Worm (Caenorhabditis elegans) whole organism, early embryonic: ENCODE data around the gene nex-3.

ENCODE experiments used
- F13C5.2 ChIP-seq: sonication (generic microtip); optimal IDR thresholded peaks from 2 replicates; lab custom pipeline; 2017; ENCODE audit warnings: mild to moderate bottlenecking, missing genetic modification characterization, inconsistent platforms, missing compliant biosample characterization
- ama-1 ChIP-seq: fragments of 150-350 bp; optimal IDR thresholded peaks from 2 replicates; lab custom pipeline; 2014
- ceh-13 ChIP-seq: fragments of 200-800 bp; sonication (Bioruptor generic); optimal IDR thresholded peaks from 2 replicates; lab custom pipeline; 2018; ENCODE audit warnings: mild to moderate bottlenecking, missing genetic modification characterization, missing compliant biosample characterization
- tbx-11 ChIP-seq: fragments of 200-800 bp; sonication (Bioruptor generic); IDR thresholded peaks from 2 replicates; pipeline ENCODE4 v1.3.6; 2022; ENCODE audit warnings: missing genetic modification characterization, missing compliant biosample characterization
- tra-4 ChIP-seq: sonication (generic microtip); optimal IDR thresholded peaks from 2 replicates; lab custom pipeline; 2017; ENCODE audit warnings: missing genetic modification characterization, missing compliant biosample characterization

ce11 chrIII:4404339-4404836 is 37.5 kb upstream of the nex-3 start, which contains the start of the genes R07E5.17 and snfc-5:
- peak; percentile 59 for TF ChIP-seq F13C5.2 (tag; lab: Kevin White, UChicago)
- TF ChIP-seq ama-1 (lab: Kevin White, UChicago), result no peak
- TF ChIP-seq tra-4, result no peak
- TF ChIP-seq tbx-11 (GFP tag; lab: Robert Waterston, UW), result no peak
- TF ChIP-seq ceh-13 (GFP tag; lab: Kevin White, UChicago), result no peak
